Worm (Caenorhabditis elegans) whole organism, L4 larva: Measurements from ENCODE around the gene ceh-37.
A peak's percentile ranks its signal among the peaks of the same experiment; 100 is the strongest.

Experiments
- D1046.2 ChIP-seq: fragments of 200-800 bp; sonication (Bioruptor generic); IDR thresholded peaks from 2 replicates; pipeline ENCODE4 v1.3.6; 2022; ENCODE audit warnings: missing genetic modification characterization, missing compliant biosample characterization
- F26F4.8 ChIP-seq: fragments of 200-800 bp; sonication (Bioruptor generic); conservative IDR thresholded peaks from 2 replicates; pipeline ENCODE4 v1.3.6; 2022; ENCODE audit warnings: missing genetic modification characterization, missing compliant biosample characterization
- F49E8.2 ChIP-seq: sonication (generic microtip); optimal IDR thresholded peaks from 2 replicates; lab custom pipeline; 2016; ENCODE audit warnings: missing compliant biosample characterization, mild to moderate bottlenecking, missing genetic modification characterization, borderline replicate concordance
- R02D3.7 ChIP-seq: fragments of 150-350 bp; sonication (generic microtip); optimal IDR thresholded peaks from 3 replicates; lab custom pipeline; 2014; ENCODE audit warnings: missing biosample characterization, missing genetic modification characterization
- Y105C5A.15 ChIP-seq: fragments of 200-800 bp; sonication (Bioruptor generic); IDR thresholded peaks from 2 replicates; pipeline ENCODE4 v1.3.6; 2022; ENCODE audit warnings: missing genetic modification characterization, missing compliant biosample characterization
- Y5F2A.4 ChIP-seq: fragments of 200-800 bp; sonication (Bioruptor generic); optimal IDR thresholded peaks from 2 replicates; lab custom pipeline; 2018; ENCODE audit warnings: mild to moderate bottlenecking, missing genetic modification characterization, missing compliant biosample characterization
- aha-1 ChIP-seq: fragments of 150-350 bp; peaks from one replicate; lab custom pipeline; 2014; ENCODE audit warnings: missing biosample characterization, missing genetic modification characterization
- aly-2 ChIP-seq: sonication (generic microtip); optimal IDR thresholded peaks from 2 replicates; lab custom pipeline; 2018; ENCODE audit warnings: missing biosample characterization, missing genetic modification characterization
- arid-1 ChIP-seq: fragments of 200-800 bp; sonication (Bioruptor generic); conservative IDR thresholded peaks from 2 replicates; pipeline ENCODE4 v1.3.6; 2022; ENCODE audit warnings: missing genetic modification reagents, missing genetic modification characterization, missing compliant biosample characterization
- attf-4 ChIP-seq: sonication (generic microtip); optimal IDR thresholded peaks from 3 replicates; lab custom pipeline; 2017; ENCODE audit warnings: missing biosample characterization, missing genetic modification characterization
- ceh-20 ChIP-seq: fragments of 200-800 bp; sonication (Bioruptor generic); IDR thresholded peaks from 2 replicates; pipeline ENCODE4 v1.3.6; 2022; ENCODE audit warnings: missing genetic modification reagents, missing genetic modification characterization, missing compliant biosample characterization
- ceh-28 ChIP-seq: fragments of 150-350 bp; optimal IDR thresholded peaks from 2 replicates; lab custom pipeline; 2014; ENCODE audit warnings: missing biosample characterization, missing genetic modification reagents, missing genetic modification characterization
- ceh-32 ChIP-seq: sonication (generic microtip); optimal IDR thresholded peaks from 2 replicates; lab custom pipeline; 2016; ENCODE audit warnings: mild to moderate bottlenecking, missing genetic modification characterization, missing compliant biosample characterization; ENCODE audit not compliant: poor library complexity
- ceh-62 ChIP-seq: sonication (generic microtip); optimal IDR thresholded peaks from 2 replicates; lab custom pipeline; 2017; ENCODE audit warnings: missing biosample characterization, missing genetic modification characterization
- ctbp-1 ChIP-seq: fragments of 200-800 bp; sonication (Bioruptor generic); IDR thresholded peaks from 2 replicates; pipeline ENCODE4 v1.3.6; 2022; ENCODE audit warnings: missing genetic modification reagents, missing genetic modification characterization, missing compliant biosample characterization
- daf-12 ChIP-seq: fragments of 150-350 bp; optimal IDR thresholded peaks from 2 replicates; lab custom pipeline; 2014; ENCODE audit warnings: missing biosample characterization, missing genetic modification reagents, missing genetic modification characterization
- dmd-8 ChIP-seq: fragments of 200-800 bp; sonication (Bioruptor generic); IDR thresholded peaks from 2 replicates; pipeline ENCODE4 v1.3.6; 2022; ENCODE audit warnings: missing genetic modification characterization, missing compliant biosample characterization
- duxl-1 ChIP-seq: sonication (generic microtip); optimal IDR thresholded peaks from 2 replicates; lab custom pipeline; 2016; ENCODE audit warnings: mild to moderate bottlenecking, missing genetic modification characterization, moderate library complexity, missing compliant biosample characterization; ENCODE audit not compliant: poor library complexity
- fkh-10 ChIP-seq: fragments of 150-350 bp; optimal IDR thresholded peaks from 2 replicates; lab custom pipeline; 2014; ENCODE audit warnings: missing biosample characterization, missing genetic modification reagents, missing genetic modification characterization
- gei-8 ChIP-seq: fragments of 200-800 bp; sonication (Bioruptor generic); optimal IDR thresholded peaks from 2 replicates; lab custom pipeline; 2018; ENCODE audit warnings: mild to moderate bottlenecking, missing genetic modification characterization, missing compliant biosample characterization
- hif-1 ChIP-seq, 2 experiments: sonication (generic microtip); optimal IDR thresholded peaks; 2 replicates each; lab custom pipeline; 2016 to 2017; ENCODE audit warnings: missing compliant biosample characterization in 2 of 2, missing genetic modification characterization in 2 of 2, missing genetic modification reagents in 2 of 2, missing genotype in 2 of 2, mild to moderate bottlenecking in 1 of 2
- hlh-11 ChIP-seq: fragments of 200-800 bp; sonication (Bioruptor generic); optimal IDR thresholded peaks from 2 replicates; lab custom pipeline; 2018; ENCODE audit warnings: mild to moderate bottlenecking, missing genetic modification characterization, missing compliant biosample characterization
- jun-1 ChIP-seq: fragments of 150-350 bp; optimal IDR thresholded peaks from 2 replicates; lab custom pipeline; 2014; ENCODE audit warnings: missing biosample characterization, missing genetic modification reagents, missing genetic modification characterization
- lim-7 ChIP-seq: fragments of 200-800 bp; sonication (Bioruptor generic); IDR thresholded peaks from 2 replicates; pipeline ENCODE4 v1.3.6; 2022; ENCODE audit warnings: missing genetic modification characterization, missing compliant biosample characterization
- lin-13 ChIP-seq: fragments of 150-350 bp; optimal IDR thresholded peaks from 2 replicates; lab custom pipeline; 2014; ENCODE audit warnings: missing biosample characterization, missing genetic modification reagents, missing genetic modification characterization
- lin-15B ChIP-seq: fragments of 150-350 bp; sonication (generic microtip); optimal IDR thresholded peaks from 3 replicates; lab custom pipeline; 2014; ENCODE audit warnings: missing biosample characterization, missing genetic modification characterization
- lin-39 ChIP-seq: fragments of 150-350 bp; optimal IDR thresholded peaks from 2 replicates; lab custom pipeline; 2014; ENCODE audit warnings: missing biosample characterization, missing genetic modification reagents, missing genetic modification characterization
- lsy-2 ChIP-seq, 2 experiments: fragments of 150-350 bp in 1 of 2; sonication (generic microtip) in 1 of 2; optimal IDR thresholded peaks; 2 replicates each; lab custom pipeline; 2014 to 2017; ENCODE audit warnings: missing biosample characterization in 2 of 2, missing genetic modification characterization in 2 of 2
- madf-9 ChIP-seq: fragments of 200-800 bp; sonication (Bioruptor generic); conservative IDR thresholded peaks from 2 replicates; pipeline ENCODE4 v1.3.6; 2022; ENCODE audit warnings: missing genetic modification reagents, missing genetic modification characterization, missing compliant biosample characterization
- mdt-29 ChIP-seq: fragments of 200-800 bp; sonication (Bioruptor generic); IDR thresholded peaks from 2 replicates; pipeline ENCODE4 v1.3.6; 2022; ENCODE audit warnings: missing genetic modification reagents, missing genetic modification characterization, missing compliant biosample characterization
- mep-1 ChIP-seq: fragments of 150-350 bp; sonication (generic microtip); optimal IDR thresholded peaks from 3 replicates; lab custom pipeline; 2014; ENCODE audit warnings: missing biosample characterization, missing genetic modification characterization
- mxl-3 ChIP-seq: fragments of 200-800 bp; sonication (Bioruptor generic); optimal IDR thresholded peaks from 2 replicates; lab custom pipeline; 2018; ENCODE audit warnings: mild to moderate bottlenecking, missing genetic modification characterization, missing compliant biosample characterization
- nhr-102 ChIP-seq: sonication (generic microtip); optimal IDR thresholded peaks from 2 replicates; lab custom pipeline; 2016; ENCODE audit warnings: mild to moderate bottlenecking, missing genetic modification characterization, moderate library complexity, missing compliant biosample characterization
- nhr-111 ChIP-seq: fragments of 200-800 bp; sonication (Bioruptor generic); optimal IDR thresholded peaks from 2 replicates; lab custom pipeline; 2018; ENCODE audit warnings: mild to moderate bottlenecking, missing genetic modification characterization, missing compliant biosample characterization
- nhr-237 ChIP-seq: sonication (generic microtip); optimal IDR thresholded peaks from 2 replicates; lab custom pipeline; 2017; ENCODE audit warnings: missing biosample characterization, missing genetic modification characterization
- nhr-28 ChIP-seq: fragments of 150-350 bp; optimal IDR thresholded peaks from 2 replicates; lab custom pipeline; 2014; ENCODE audit warnings: missing biosample characterization, missing genetic modification characterization
- nhr-41 ChIP-seq: fragments of 200-800 bp; sonication (Bioruptor generic); IDR thresholded peaks from 2 replicates; pipeline ENCODE4 v1.3.6; 2022; ENCODE audit warnings: missing genetic modification reagents, missing genetic modification characterization, missing compliant biosample characterization
- nhr-48 ChIP-seq: sonication (generic microtip); optimal IDR thresholded peaks from 2 replicates; lab custom pipeline; 2016; ENCODE audit warnings: mild to moderate bottlenecking, missing genetic modification characterization, missing compliant biosample characterization
- nhr-6 ChIP-seq: fragments of 150-350 bp; optimal IDR thresholded peaks from 2 replicates; lab custom pipeline; 2014; ENCODE audit warnings: missing biosample characterization, missing genetic modification characterization
- nhr-77 ChIP-seq: fragments of 150-350 bp; optimal IDR thresholded peaks from 2 replicates; lab custom pipeline; 2014; ENCODE audit warnings: missing biosample characterization, missing genetic modification characterization
- pha-4 ChIP-seq, 2 experiments: fragments of 150-350 bp in 1 of 2; fragments of 200-800 bp in 1 of 2; sonication (Bioruptor generic) in 1 of 2; IDR thresholded peaks in 1 of 2; optimal IDR thresholded peaks in 1 of 2; 2 replicates each; pipeline versions ENCODE4 v1.3.6 to Lab custom; 2014 to 2022; ENCODE audit warnings: missing genetic modification characterization in 2 of 2, missing genetic modification reagents in 2 of 2, missing biosample characterization in 1 of 2, missing compliant biosample characterization in 1 of 2
- rbr-2 ChIP-seq: sonication (generic microtip); optimal IDR thresholded peaks from 2 replicates; lab custom pipeline; 2016; ENCODE audit warnings: missing genotype, missing genetic modification characterization, missing compliant biosample characterization
- snpc-4 ChIP-seq: fragments of 150-350 bp; optimal IDR thresholded peaks from 2 replicates; lab custom pipeline; 2014; ENCODE audit warnings: missing biosample characterization, missing genetic modification characterization
- spr-1 ChIP-seq: sonication (generic microtip); optimal IDR thresholded peaks from 2 replicates; lab custom pipeline; 2016; ENCODE audit warnings: mild to moderate bottlenecking, missing genetic modification characterization, missing compliant biosample characterization
- spr-3 ChIP-seq: fragments of 200-800 bp; sonication (Bioruptor generic); optimal IDR thresholded peaks from 2 replicates; lab custom pipeline; 2018; ENCODE audit warnings: mild to moderate bottlenecking, missing genetic modification characterization, missing compliant biosample characterization
- tag-97 ChIP-seq: fragments of 200-800 bp; sonication (Bioruptor generic); IDR thresholded peaks from 2 replicates; pipeline ENCODE4 v1.3.6; 2022; ENCODE audit warnings: missing genetic modification characterization, missing compliant biosample characterization
- unc-39 ChIP-seq: sonication (generic microtip); optimal IDR thresholded peaks from 2 replicates; lab custom pipeline; 2017; ENCODE audit warnings: missing biosample characterization, missing genetic modification characterization
- unc-62 ChIP-seq, 3 experiments: fragments of 150-350 bp in 1 of 3; sonication (generic microtip); optimal IDR thresholded peaks in 2 of 3; peaks in 1 of 3; 1 replicate in 1 of 3; 2 replicates in 2 of 3; lab custom pipeline; 2014 to 2017; ENCODE audit warnings: missing biosample characterization in 3 of 3, missing genetic modification characterization in 3 of 3, missing genetic modification reagents in 3 of 3, missing genotype in 1 of 3
- vab-7 ChIP-seq: fragments of 200-800 bp; sonication (Bioruptor generic); IDR thresholded peaks from 2 replicates; pipeline ENCODE4 v1.3.6; 2022; ENCODE audit warnings: missing genetic modification reagents, missing genetic modification characterization, missing compliant biosample characterization
- zag-1 ChIP-seq: fragments of 150-350 bp; optimal IDR thresholded peaks from 2 replicates; lab custom pipeline; 2014; ENCODE audit warnings: missing biosample characterization, missing genetic modification characterization
- zfp-3 ChIP-seq: fragments of 200-800 bp; sonication (Bioruptor generic); conservative IDR thresholded peaks from 2 replicates; pipeline ENCODE4 v1.3.6; 2022; ENCODE audit warnings: missing genetic modification reagents, missing genetic modification characterization, missing compliant biosample characterization
- ztf-11 ChIP-seq: fragments of 150-350 bp; optimal IDR thresholded peaks from 2 replicates; lab custom pipeline; 2014; ENCODE audit warnings: missing biosample characterization, missing genetic modification characterization

ceh-37 gene

ce11 chrX:14173850-14174249, 34.0 kb downstream of the ceh-37 start, which contains the start of gene idhb-1 (continued):
- no peak for TF ChIP-seq ceh-62 (tag; lab: Kevin White, UChicago)
- peak; percentile 51 for TF ChIP-seq ceh-28 (tag; lab: Kevin White, UChicago)
- no peak for TF ChIP-seq arid-1 (GFP tag; lab: Robert Waterston, UW)
- no peak for TF ChIP-seq unc-39
- no peak for TF ChIP-seq R02D3.7
- TF ChIP-seq ceh-20 (GFP tag; lab: Robert Waterston, UW), result no peak
- TF ChIP-seq nhr-41 (GFP tag; lab: Robert Waterston, UW), result no peak
- no peak for TF ChIP-seq lin-39 (tag; lab: Kevin White, UChicago)
- TF ChIP-seq dmd-8 (GFP tag; lab: Robert Waterston, UW), result no peak
- TF ChIP-seq ceh-32 (tag; lab: Kevin White, UChicago), result no peak
- no peak for TF ChIP-seq daf-12
- no peak for TF ChIP-seq lim-7 (GFP tag; lab: Robert Waterston, UW)
- TF ChIP-seq lin-13 (GFP tag; lab: Kevin White, UChicago), result peak; percentile 49
- no peak for TF ChIP-seq mdt-29 (GFP tag; lab: Robert Waterston, UW)
- TF ChIP-seq pha-4 (GFP tag; IDR thresholded peaks at IDR 0.05; lab: Robert Waterston, UW), result peak; percentile 54; the same call in 1 of the 2 replicates
- no peak for TF ChIP-seq pha-4 (tag; optimal IDR thresholded peaks at IDR 0.05; lab: Kevin White, UChicago)
- TF ChIP-seq ctbp-1 (GFP tag; lab: Robert Waterston, UW), result peak; percentile 53; the same call in 1 of the 2 replicates
- TF ChIP-seq hlh-11 (tag; lab: Kevin White, UChicago), result peak; percentile 84
- no peak for TF ChIP-seq gei-8
- TF ChIP-seq spr-3 (GFP tag; lab: Kevin White, UChicago), result peak; percentile 20
- peak; percentile 71 for TF ChIP-seq rbr-2
- no peak for TF ChIP-seq F26F4.8
- TF ChIP-seq ztf-11, result no peak
- no peak for TF ChIP-seq nhr-48 (tag; lab: Kevin White, UChicago)
- no peak for TF ChIP-seq F49E8.2 (tag; lab: Kevin White, UChicago)
- no peak for TF ChIP-seq spr-1 (tag; lab: Kevin White, UChicago)
- no peak for TF ChIP-seq duxl-1 (tag; lab: Kevin White, UChicago)
- no peak for TF ChIP-seq D1046.2
- no peak for TF ChIP-seq attf-4 (tag; lab: Kevin White, UChicago)
- peak; percentile 1 for TF ChIP-seq snpc-4 (tag; lab: Kevin White, UChicago)
- TF ChIP-seq vab-7 (GFP tag; lab: Robert Waterston, UW), result no peak
- no peak for TF ChIP-seq zfp-3 (GFP tag; lab: Robert Waterston, UW)
- TF ChIP-seq lsy-2 (tag; optimal IDR thresholded peaks at IDR 0.05; lab: Kevin White, UChicago), result peak in 1 of 2 experiments; percentile 80
- no peak for TF ChIP-seq Y105C5A.15 (GFP tag; lab: Robert Waterston, UW)
- TF ChIP-seq aly-2 (tag; lab: Kevin White, UChicago), result no peak
- TF ChIP-seq mxl-3 (GFP tag; lab: Kevin White, UChicago), result peak; percentile 72
- peak; percentile 69 for TF ChIP-seq aha-1 (tag; lab: Kevin White, UChicago)
- peak; percentile 26 for TF ChIP-seq nhr-28 (tag; lab: Kevin White, UChicago)
- TF ChIP-seq nhr-6, result no peak
- peak; percentile 9 for TF ChIP-seq jun-1 (tag; lab: Kevin White, UChicago)
- TF ChIP-seq zag-1, result no peak
- peak; percentile 25 for TF ChIP-seq fkh-10
- peak; percentile 6 for TF ChIP-seq nhr-102 (tag; lab: Kevin White, UChicago)
- TF ChIP-seq nhr-77, result no peak
- peak; percentile 90 for TF ChIP-seq mep-1 (tag; lab: Kevin White, UChicago)
- TF ChIP-seq unc-62 (GFP tag; optimal IDR thresholded peaks at IDR 0.05 in 1 of 2; lab: Kevin White, UChicago), result peak in 1 of 2 experiments; percentile 85
- TF ChIP-seq unc-62 (tag; optimal IDR thresholded peaks at IDR 0.05; lab: Kevin White, UChicago), result no peak
- no peak for TF ChIP-seq nhr-111
- TF ChIP-seq hif-1 (tag; optimal IDR thresholded peaks at IDR 0.05; lab: Kevin White, UChicago), result no peak
- TF ChIP-seq lin-15B (tag; lab: Kevin White, UChicago), result no peak
- TF ChIP-seq Y5F2A.4 (GFP tag; lab: Kevin White, UChicago), result no peak
- no peak for TF ChIP-seq madf-9 (GFP tag; lab: Robert Waterston, UW)
- no peak for TF ChIP-seq nhr-237
- no peak for TF ChIP-seq tag-97
